Worm (Caenorhabditis elegans) whole organism, L3 larva: ENCODE measurements around the gene nhr-15.
A peak's percentile ranks its signal among the peaks of the same experiment; 100 is the strongest.

Experiments
- ZK546.5 ChIP-seq: sonication (generic microtip); optimal IDR thresholded peaks from 2 replicates; lab custom pipeline; 2017; ENCODE audit warnings: missing biosample characterization, missing genetic modification characterization
- aly-2 ChIP-seq: fragments of 150-350 bp; optimal IDR thresholded peaks from 2 replicates; lab custom pipeline; 2014; ENCODE audit warnings: missing biosample characterization, missing genetic modification characterization
- ama-1 ChIP-seq: fragments of 150-350 bp; optimal IDR thresholded peaks from 2 replicates; lab custom pipeline; 2018
- ceh-16 ChIP-seq: sonication (generic microtip); optimal IDR thresholded peaks from 2 replicates; lab custom pipeline; 2017; ENCODE audit warnings: missing biosample characterization, missing genetic modification characterization
- ceh-28 ChIP-seq: fragments of 150-350 bp; optimal IDR thresholded peaks from 2 replicates; lab custom pipeline; 2014; ENCODE audit warnings: missing biosample characterization, missing genetic modification reagents, missing genetic modification characterization
- ceh-82 ChIP-seq: fragments of 150-350 bp; optimal IDR thresholded peaks from 2 replicates; lab custom pipeline; 2014; ENCODE audit warnings: missing biosample characterization, missing genetic modification characterization
- daf-12 ChIP-seq: fragments of 150-350 bp; optimal IDR thresholded peaks from 2 replicates; lab custom pipeline; 2014; ENCODE audit warnings: missing biosample characterization, missing genetic modification reagents, missing genetic modification characterization
- egl-5 ChIP-seq: fragments of 150-350 bp; optimal IDR thresholded peaks from 2 replicates; lab custom pipeline; 2017; ENCODE audit warnings: missing biosample characterization, missing genetic modification reagents, missing genetic modification characterization, inconsistent platforms
- elt-1 ChIP-seq: fragments of 150-350 bp; optimal IDR thresholded peaks from 2 replicates; lab custom pipeline; 2014; ENCODE audit warnings: missing biosample characterization, missing genetic modification characterization
- fkh-10 ChIP-seq: sonication (generic microtip); optimal IDR thresholded peaks from 2 replicates; lab custom pipeline; 2017; ENCODE audit warnings: missing biosample characterization, missing genetic modification reagents, missing genetic modification characterization
- fos-1 ChIP-seq: fragments of 150-350 bp; optimal IDR thresholded peaks from 2 replicates; lab custom pipeline; 2014; ENCODE audit warnings: missing biosample characterization, missing genetic modification characterization
- hmg-11 ChIP-seq: sonication (generic microtip); optimal IDR thresholded peaks from 2 replicates; lab custom pipeline; 2016; ENCODE audit warnings: missing genetic modification characterization, missing compliant biosample characterization
- jun-1 ChIP-seq: fragments of 150-350 bp; optimal IDR thresholded peaks from 2 replicates; lab custom pipeline; 2014; ENCODE audit warnings: missing biosample characterization, missing genetic modification reagents, missing genetic modification characterization
- lin-15B ChIP-seq: fragments of 150-350 bp; optimal IDR thresholded peaks from 2 replicates; lab custom pipeline; 2014; ENCODE audit warnings: missing biosample characterization, missing genetic modification characterization
- mml-1 ChIP-seq: fragments of 150-350 bp; sonication (generic microtip); optimal IDR thresholded peaks from 3 replicates; lab custom pipeline; 2014; ENCODE audit warnings: missing biosample characterization, missing genetic modification characterization
- nfya-1 ChIP-seq: sonication (generic microtip); optimal IDR thresholded peaks from 2 replicates; lab custom pipeline; 2017; ENCODE audit warnings: missing genetic modification characterization, mild to moderate bottlenecking, missing compliant biosample characterization, antibody characterized with exemption, moderate library complexity; ENCODE audit not compliant: insufficient read depth
- nhr-11 ChIP-seq: fragments of 150-350 bp; optimal IDR thresholded peaks from 2 replicates; lab custom pipeline; 2014; ENCODE audit warnings: missing biosample characterization, missing genetic modification characterization
- nhr-12 ChIP-seq: fragments of 150-350 bp; optimal IDR thresholded peaks from 2 replicates; lab custom pipeline; 2014; ENCODE audit warnings: missing biosample characterization, missing genetic modification characterization
- nhr-23 ChIP-seq: fragments of 150-350 bp; optimal IDR thresholded peaks from 2 replicates; lab custom pipeline; 2014; ENCODE audit warnings: missing biosample characterization, missing genetic modification reagents, missing genetic modification characterization
- nhr-237 ChIP-seq: fragments of 150-350 bp; optimal IDR thresholded peaks from 2 replicates; lab custom pipeline; 2014; ENCODE audit warnings: missing biosample characterization, missing genetic modification characterization
- nhr-43 ChIP-seq: sonication (generic microtip); optimal IDR thresholded peaks from 2 replicates; lab custom pipeline; 2016; ENCODE audit warnings: mild to moderate bottlenecking, missing genetic modification characterization, missing compliant biosample characterization; ENCODE audit not compliant: poor library complexity, severe bottlenecking
- nhr-67 ChIP-seq: fragments of 150-350 bp; optimal IDR thresholded peaks from 2 replicates; lab custom pipeline; 2014; ENCODE audit warnings: missing biosample characterization, missing genetic modification characterization
- nhr-76 ChIP-seq: fragments of 150-350 bp; sonication (generic microtip); optimal IDR thresholded peaks from 5 replicates; lab custom pipeline; 2014; ENCODE audit warnings: missing biosample characterization, missing genetic modification characterization
- nhr-77 ChIP-seq: fragments of 150-350 bp; optimal IDR thresholded peaks from 2 replicates; lab custom pipeline; 2014; ENCODE audit warnings: missing biosample characterization, missing genetic modification characterization
- pha-4 ChIP-seq: fragments of 150-350 bp; optimal IDR thresholded peaks from 2 replicates; lab custom pipeline; 2014; ENCODE audit warnings: missing biosample characterization, missing genetic modification reagents, missing genetic modification characterization
- sea-2 ChIP-seq: fragments of 150-350 bp; sonication (generic microtip); optimal IDR thresholded peaks from 4 replicates; lab custom pipeline; 2014; ENCODE audit warnings: missing biosample characterization, missing genetic modification reagents, missing genetic modification characterization
- tbx-2 ChIP-seq: sonication (generic microtip); optimal IDR thresholded peaks from 2 replicates; lab custom pipeline; 2016; ENCODE audit warnings: mild to moderate bottlenecking, missing genetic modification characterization, missing compliant biosample characterization
- ztf-11 ChIP-seq: fragments of 150-350 bp; optimal IDR thresholded peaks from 2 replicates; lab custom pipeline; 2014; ENCODE audit warnings: missing biosample characterization, missing genetic modification characterization
- ztf-4 ChIP-seq: fragments of 150-350 bp; optimal IDR thresholded peaks from 2 replicates; lab custom pipeline; 2014; ENCODE audit warnings: missing biosample characterization, missing genetic modification characterization

nhr-15 gene

DNA sequence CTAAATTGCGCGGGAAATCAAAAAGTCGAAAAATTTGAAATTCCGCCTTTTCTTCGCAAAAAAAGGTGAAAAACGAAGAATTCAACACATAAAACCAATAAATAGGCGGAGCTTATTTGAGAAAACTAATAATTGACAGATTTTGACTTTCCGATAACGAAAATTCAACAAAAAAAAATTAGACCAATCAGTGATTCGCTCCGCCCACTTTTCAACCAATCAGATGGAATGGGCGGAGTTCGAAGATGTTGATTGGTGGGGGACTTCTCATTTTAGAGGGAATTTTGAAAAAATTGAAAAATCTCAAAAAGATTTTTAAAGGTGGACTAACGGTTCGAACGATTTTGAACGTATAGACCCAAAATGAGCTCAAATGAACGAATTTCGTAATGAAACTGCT, 38.3 kb downstream of the nhr-15 start:
- no peak for TF ChIP-seq nhr-67 (tag; lab: Kevin White, UChicago)
- no peak for TF ChIP-seq nhr-43 (tag; lab: Kevin White, UChicago)
- no peak for TF ChIP-seq nhr-12
- peak; percentile 76 for TF ChIP-seq nfya-1 (tag; lab: Kevin White, UChicago)

DNA sequence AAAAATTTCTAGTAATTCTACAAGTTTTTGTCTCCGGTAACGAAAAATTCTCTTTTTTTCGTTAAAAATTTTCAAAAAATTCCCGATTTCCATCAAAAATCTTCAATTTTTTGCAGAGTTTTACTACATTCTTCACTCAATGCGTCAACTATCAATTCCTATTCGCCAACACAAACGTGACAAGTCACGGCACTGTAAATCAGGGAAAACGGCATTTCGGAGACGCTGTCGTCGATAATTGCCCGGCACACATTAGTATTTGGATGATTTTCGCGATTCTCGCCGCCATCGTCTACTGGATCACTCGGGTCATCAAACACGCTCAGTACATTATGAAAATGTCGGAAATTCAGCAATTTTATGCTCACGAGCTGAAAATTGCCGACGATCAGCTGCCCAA, 39.3 kb downstream of the nhr-15 start:
- no peak for TF ChIP-seq fos-1 (tag; lab: Kevin White, UChicago)
- TF ChIP-seq ztf-4 (tag; lab: Kevin White, UChicago): no peak
- TF ChIP-seq nhr-12: no peak
- TF ChIP-seq nhr-43 (tag; lab: Kevin White, UChicago): no peak
- TF ChIP-seq jun-1 (tag; lab: Kevin White, UChicago): no peak
- TF ChIP-seq nhr-23 (tag; lab: Kevin White, UChicago): no peak
- no peak for TF ChIP-seq lin-15B (tag; lab: Kevin White, UChicago)
- TF ChIP-seq hmg-11 (tag; lab: Kevin White, UChicago): no peak
- TF ChIP-seq aly-2 (tag; lab: Kevin White, UChicago): no peak
- no peak for TF ChIP-seq nhr-237 (tag; lab: Kevin White, UChicago)
- no peak for TF ChIP-seq pha-4 (tag; lab: Kevin White, UChicago)
- no peak for TF ChIP-seq fkh-10 (GFP tag; lab: Kevin White, UChicago)
- no peak for TF ChIP-seq mml-1

DNA sequence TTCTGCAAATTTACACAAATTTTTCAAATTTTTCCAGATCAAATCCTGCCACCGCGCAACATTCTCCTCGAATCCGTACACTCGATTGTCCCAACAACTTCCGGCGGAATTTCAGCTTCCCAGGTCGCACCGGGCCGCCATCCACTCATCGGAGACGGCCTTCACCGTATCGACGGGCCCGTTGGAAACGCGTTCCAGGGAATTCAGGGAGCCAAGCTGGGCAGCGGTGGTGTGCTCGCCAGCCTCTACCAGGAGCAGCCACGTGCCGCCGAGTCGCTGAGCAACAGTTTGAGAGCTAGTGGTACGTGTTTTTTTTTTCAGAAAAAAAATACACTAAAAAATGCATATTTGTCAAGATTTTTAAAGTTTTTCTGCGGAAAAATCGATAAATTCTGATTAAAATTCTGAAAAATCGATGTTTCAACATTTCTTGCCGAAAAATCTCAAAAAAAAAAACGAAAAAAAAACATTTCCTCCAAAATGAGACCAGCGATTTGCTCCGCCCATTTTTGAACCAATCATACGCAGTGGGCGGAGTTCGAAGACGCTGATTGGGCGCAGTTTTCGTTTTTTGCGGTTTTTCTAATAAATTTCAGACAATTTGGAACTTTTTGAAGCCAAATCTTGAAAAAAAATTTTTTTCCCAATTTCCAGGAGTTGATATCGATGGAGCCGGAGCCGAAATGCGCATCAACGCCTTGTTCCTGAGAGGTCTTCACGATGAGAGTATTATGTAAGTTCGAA, 44.6 kb downstream of the nhr-15 start:
- TF ChIP-seq nfya-1 (tag; lab: Kevin White, UChicago): peak; percentile 93
- TF ChIP-seq ama-1 (lab: Kevin White, UChicago): no peak
- no peak for TF ChIP-seq ZK546.5 (tag; lab: Kevin White, UChicago)

DNA sequence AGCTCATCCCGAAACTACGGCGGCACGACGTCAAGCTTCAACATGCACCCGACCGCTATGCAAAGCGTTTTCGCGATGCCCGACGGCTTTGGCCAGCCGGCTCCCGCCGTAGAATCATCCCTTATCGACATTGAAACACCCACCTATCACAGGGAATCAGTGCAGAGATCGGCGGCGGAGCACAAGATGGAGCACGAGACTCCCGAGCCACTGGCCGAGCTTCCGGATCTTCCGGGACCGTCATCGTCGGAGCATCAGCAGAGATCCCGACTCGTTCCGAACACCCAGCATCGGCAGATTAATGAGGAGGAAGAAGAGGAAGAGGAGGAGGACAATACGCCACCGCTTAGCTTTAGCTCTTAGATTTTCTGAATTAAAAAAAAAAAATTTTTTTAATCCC, 46.0 kb downstream of the nhr-15 start:
- no peak for TF ChIP-seq ceh-82 (tag; lab: Kevin White, UChicago)
- TF ChIP-seq hmg-11 (tag; lab: Kevin White, UChicago): no peak
- no peak for TF ChIP-seq mml-1
- TF ChIP-seq daf-12 (tag; lab: Kevin White, UChicago): no peak
- no peak for TF ChIP-seq egl-5 (tag; lab: Kevin White, UChicago)
- no peak for TF ChIP-seq ceh-16
- no peak for TF ChIP-seq nhr-76 (tag; lab: Kevin White, UChicago)
- no peak for TF ChIP-seq pha-4 (tag; lab: Kevin White, UChicago)
- no peak for TF ChIP-seq elt-1 (tag; lab: Kevin White, UChicago)
- no peak for TF ChIP-seq ceh-28 (tag; lab: Kevin White, UChicago)
- no peak for TF ChIP-seq nhr-11 (tag; lab: Kevin White, UChicago)
- no peak for TF ChIP-seq nhr-77
- TF ChIP-seq nhr-67 (tag; lab: Kevin White, UChicago): no peak
- no peak for TF ChIP-seq nhr-237 (tag; lab: Kevin White, UChicago)
- no peak for TF ChIP-seq ztf-4 (tag; lab: Kevin White, UChicago)
- no peak for TF ChIP-seq ama-1 (lab: Kevin White, UChicago)
- no peak for TF ChIP-seq nhr-12
- TF ChIP-seq sea-2 (GFP tag; lab: Kevin White, UChicago): no peak

DNA sequence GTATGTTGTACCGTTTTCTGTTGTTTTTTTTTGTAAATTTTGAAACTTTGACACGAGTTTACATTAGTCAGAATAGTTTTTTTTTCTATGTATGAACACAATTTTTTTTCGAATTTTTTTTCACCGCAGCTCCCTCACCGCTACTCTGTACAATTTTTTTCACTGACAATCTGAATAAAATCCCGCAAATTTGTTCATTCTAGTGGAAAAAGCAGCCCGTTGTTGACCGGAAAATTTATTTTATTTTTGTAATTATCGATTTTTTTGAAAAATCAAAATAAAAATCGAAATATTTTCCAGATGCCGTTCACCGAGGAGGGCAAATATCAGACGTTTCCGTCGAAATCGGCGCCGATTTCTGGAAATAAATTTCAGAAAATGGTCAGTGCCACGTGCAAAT, 46.9 kb downstream of the nhr-15 start, which contains the start of gene T22H9.1:
Gene T22H9.1, plus strand, starts transcription at position 301 of the 400 bp plus-strand sequence.
- TF ChIP-seq elt-1 (tag; lab: Kevin White, UChicago): no peak
- peak; percentile 1 for TF ChIP-seq ama-1 (lab: Kevin White, UChicago)
- TF ChIP-seq pha-4 (tag; lab: Kevin White, UChicago): no peak
- TF ChIP-seq ztf-4 (tag; lab: Kevin White, UChicago): no peak

DNA sequence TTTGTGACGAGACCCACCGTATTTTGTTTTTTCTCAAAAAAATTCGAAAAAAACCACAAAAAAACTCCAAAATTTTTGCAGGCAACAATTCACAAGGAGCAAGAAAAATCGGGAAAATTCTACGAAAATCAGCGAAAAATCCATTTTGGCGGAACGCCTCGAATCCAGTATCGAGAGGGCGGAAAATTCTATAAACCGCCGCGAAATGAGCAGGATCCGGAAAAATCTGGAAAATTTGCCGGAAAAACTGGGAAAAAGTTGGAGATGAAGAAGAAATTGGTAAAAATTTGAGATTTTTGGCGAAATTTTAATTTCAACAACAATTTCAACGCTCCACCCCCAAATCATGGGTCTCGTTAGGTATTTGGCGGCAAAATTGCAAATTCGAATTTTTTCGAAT, 47.5 kb downstream of the nhr-15 start:
- TF ChIP-seq tbx-2 (tag; lab: Kevin White, UChicago): no peak
- TF ChIP-seq ztf-11 (tag; lab: Kevin White, UChicago): no peak
- no peak for TF ChIP-seq ZK546.5 (tag; lab: Kevin White, UChicago)
